Worm (Caenorhabditis elegans) whole organism, early embryonic: Measurements from ENCODE around the gene math-41.

ENCODE experiments used
- B0310.2 ChIP-seq: sonication (generic microtip); optimal IDR thresholded peaks from 2 replicates; lab custom pipeline; 2016; ENCODE audit warnings: mild to moderate bottlenecking, missing genetic modification characterization, missing compliant biosample characterization
- F13C5.2 ChIP-seq: sonication (generic microtip); optimal IDR thresholded peaks from 2 replicates; lab custom pipeline; 2017; ENCODE audit warnings: mild to moderate bottlenecking, missing genetic modification characterization, inconsistent platforms, missing compliant biosample characterization
- aly-1 ChIP-seq: sonication (generic microtip); optimal IDR thresholded peaks from 2 replicates; lab custom pipeline; 2016; ENCODE audit warnings: missing genetic modification characterization, missing compliant biosample characterization
- ama-1 ChIP-seq: fragments of 150-350 bp; optimal IDR thresholded peaks from 2 replicates; lab custom pipeline; 2014
- ceh-13 ChIP-seq: fragments of 200-800 bp; sonication (Bioruptor generic); optimal IDR thresholded peaks from 2 replicates; lab custom pipeline; 2018; ENCODE audit warnings: mild to moderate bottlenecking, missing genetic modification characterization, missing compliant biosample characterization
- ceh-36 ChIP-seq: sonication (generic microtip); optimal IDR thresholded peaks from 2 replicates; lab custom pipeline; 2016; ENCODE audit warnings: missing genetic modification characterization, inconsistent platforms, missing compliant biosample characterization
- ets-7 ChIP-seq: sonication (generic microtip); optimal IDR thresholded peaks from 2 replicates; lab custom pipeline; 2016; ENCODE audit warnings: missing genotype, missing genetic modification characterization, missing compliant biosample characterization
- flt-1 ChIP-seq: fragments of 200-800 bp; sonication (Bioruptor generic); IDR thresholded peaks from 2 replicates; pipeline ENCODE4 v1.3.6; 2022; ENCODE audit warnings: missing genetic modification characterization, missing compliant biosample characterization
- hmbx-1 ChIP-seq: sonication (generic microtip); optimal IDR thresholded peaks from 2 replicates; lab custom pipeline; 2016; ENCODE audit warnings: mild to moderate bottlenecking, missing genetic modification characterization, missing compliant biosample characterization
- hmg-4 ChIP-seq: fragments of 200-800 bp; sonication (Bioruptor generic); optimal IDR thresholded peaks from 2 replicates; lab custom pipeline; 2018; ENCODE audit warnings: mild to moderate bottlenecking, missing genetic modification characterization, missing compliant biosample characterization
- hnd-1 ChIP-seq: sonication (generic microtip); optimal IDR thresholded peaks from 2 replicates; lab custom pipeline; 2016; ENCODE audit warnings: missing genetic modification characterization, missing compliant biosample characterization
- pes-1 ChIP-seq: fragments of 200-800 bp; sonication (Bioruptor generic); IDR thresholded peaks from 2 replicates; pipeline ENCODE4 v1.3.6; 2022; ENCODE audit warnings: missing genetic modification reagents, missing genetic modification characterization, missing compliant biosample characterization
- scrt-1 ChIP-seq: fragments of 200-800 bp; sonication (Bioruptor generic); IDR thresholded peaks from 2 replicates; pipeline ENCODE4 v1.3.6; 2022; ENCODE audit warnings: missing genetic modification characterization, missing compliant biosample characterization
- sea-1 ChIP-seq: fragments of 200-800 bp; sonication (Bioruptor generic); conservative IDR thresholded peaks from 2 replicates; pipeline ENCODE4 v1.3.6; 2022; ENCODE audit warnings: missing genetic modification characterization, missing compliant biosample characterization
- tbx-11 ChIP-seq: fragments of 200-800 bp; sonication (Bioruptor generic); IDR thresholded peaks from 2 replicates; pipeline ENCODE4 v1.3.6; 2022; ENCODE audit warnings: missing genetic modification characterization, missing compliant biosample characterization
- tbx-37 ChIP-seq: fragments of 200-800 bp; sonication (Bioruptor generic); conservative IDR thresholded peaks from 2 replicates; pipeline ENCODE4 v1.3.6; 2022; ENCODE audit warnings: missing genetic modification reagents, missing genetic modification characterization, missing compliant biosample characterization
- tra-4 ChIP-seq: sonication (generic microtip); optimal IDR thresholded peaks from 2 replicates; lab custom pipeline; 2017; ENCODE audit warnings: missing genetic modification characterization, missing compliant biosample characterization

Gene math-41

ce11 chrII:1808217-1808616 lies 16.2 kb upstream of the math-41 start, which contains the start of gene C08F1.8:
C08F1.8 (minus strand) TSS chrII:1808317.
- TF ChIP-seq sea-1 (GFP tag; lab: Robert Waterston, UW), result no peak
- no peak for TF ChIP-seq F13C5.2 (tag; lab: Kevin White, UChicago)
- TF ChIP-seq B0310.2 (tag; lab: Kevin White, UChicago), result no peak
- no peak for TF ChIP-seq tbx-37 (GFP tag; lab: Robert Waterston, UW)
- TF ChIP-seq tra-4 (tag; lab: Kevin White, UChicago), result no peak
- TF ChIP-seq ceh-13 (GFP tag; lab: Kevin White, UChicago), result no peak
- no peak for TF ChIP-seq aly-1
- no peak for TF ChIP-seq ama-1 (lab: Kevin White, UChicago)
- TF ChIP-seq hmbx-1 (tag; lab: Kevin White, UChicago), result no peak
- TF ChIP-seq scrt-1, result no peak
- TF ChIP-seq hmg-4 (GFP tag; lab: Kevin White, UChicago), result no peak
- TF ChIP-seq ceh-36 (tag; lab: Kevin White, UChicago), result no peak

- TF ChIP-seq flt-1 (GFP tag; lab: Robert Waterston, UW) (no peak), tbx-11 (GFP tag; lab: Robert Waterston, UW) (no peak), sea-1 (GFP tag; lab: Robert Waterston, UW) (no peak), pes-1 (GFP tag; lab: Robert Waterston, UW) (no peak), scrt-1 (no peak), aly-1 (no peak), ceh-13 (GFP tag; lab: Kevin White, UChicago) (no peak), hnd-1 (tag; lab: Kevin White, UChicago) (no peak), hmbx-1 (tag; lab: Kevin White, UChicago) (no peak), ets-7 (tag; lab: Kevin White, UChicago) (no peak)
Observed at ce11 chrII:1816053-1816452, 8.4 kb upstream of the math-41 start.

ce11 chrII:1818300-1818699 lies 6.1 kb upstream of the math-41 start, which contains the start of gene fbxb-10:
fbxb-10 (minus strand) TSS chrII:1818400.
- TF ChIP-seq B0310.2 (tag; lab: Kevin White, UChicago), result no peak
- no peak for TF ChIP-seq tra-4 (tag; lab: Kevin White, UChicago)
- no peak for TF ChIP-seq hnd-1 (tag; lab: Kevin White, UChicago)
- TF ChIP-seq pes-1 (GFP tag; lab: Robert Waterston, UW), result no peak
- TF ChIP-seq ceh-13 (GFP tag; lab: Kevin White, UChicago), result no peak
- TF ChIP-seq aly-1, result no peak
- TF ChIP-seq ceh-36 (tag; lab: Kevin White, UChicago), result no peak
- no peak for TF ChIP-seq hmbx-1 (tag; lab: Kevin White, UChicago)
- TF ChIP-seq ets-7 (tag; lab: Kevin White, UChicago), result no peak
- TF ChIP-seq flt-1 (GFP tag; lab: Robert Waterston, UW), result no peak
- no peak for TF ChIP-seq ama-1 (lab: Kevin White, UChicago)
- no peak for TF ChIP-seq F13C5.2 (tag; lab: Kevin White, UChicago)
- no peak for TF ChIP-seq tbx-37 (GFP tag; lab: Robert Waterston, UW)
- no peak for TF ChIP-seq tbx-11 (GFP tag; lab: Robert Waterston, UW)
- no peak for TF ChIP-seq scrt-1
- no peak for TF ChIP-seq hmg-4 (GFP tag; lab: Kevin White, UChicago)
- no peak for TF ChIP-seq sea-1 (GFP tag; lab: Robert Waterston, UW)

- TF ChIP-seq flt-1 (GFP tag; lab: Robert Waterston, UW) (no peak), sea-1 (GFP tag; lab: Robert Waterston, UW) (no peak), F13C5.2 (tag; lab: Kevin White, UChicago) (no peak), ceh-36 (tag; lab: Kevin White, UChicago) (no peak), tra-4 (tag; lab: Kevin White, UChicago) (no peak), aly-1 (no peak), tbx-11 (GFP tag; lab: Robert Waterston, UW) (no peak), hmg-4 (GFP tag; lab: Kevin White, UChicago) (no peak), B0310.2 (tag; lab: Kevin White, UChicago) (no peak), tbx-37 (GFP tag; lab: Robert Waterston, UW) (no peak), ets-7 (tag; lab: Kevin White, UChicago) (no peak), scrt-1 (no peak), ceh-13 (GFP tag; lab: Kevin White, UChicago) (no peak), hmbx-1 (tag; lab: Kevin White, UChicago) (no peak), hnd-1 (tag; lab: Kevin White, UChicago) (no peak), ama-1 (lab: Kevin White, UChicago) (no peak), pes-1 (GFP tag; lab: Robert Waterston, UW) (no peak; the same call in 1 of the 2 replicates)
Observed at ce11 chrII:1819944-1820570, 4.4 kb upstream of the math-41 start, which contains the start of gene fbxc-19. fbxc-19 (plus strand) TSS chrII:1820479.

DNA sequence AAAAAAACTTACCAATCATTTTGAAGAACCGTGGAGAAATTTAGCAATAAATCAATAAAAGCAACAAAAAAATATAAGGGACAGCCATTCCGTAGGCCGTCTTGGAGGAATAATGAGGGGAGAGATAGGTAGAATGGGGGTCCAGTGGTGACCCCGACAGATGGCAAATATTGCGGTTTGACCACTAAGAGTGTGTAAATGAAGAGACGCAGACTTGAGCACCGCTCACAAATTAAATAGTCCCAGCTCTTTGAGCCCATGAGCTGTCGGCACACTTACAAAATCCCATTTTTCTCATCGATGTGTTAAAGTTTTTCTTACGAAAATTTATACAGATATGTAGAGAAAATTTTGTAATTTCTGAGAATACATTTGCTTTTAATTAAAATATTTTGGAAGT lies 3.7 kb upstream of the math-41 start, which contains the start of gene fbxa-3:
TSS of gene fbxa-3 (minus strand) at position 101 of the 400 bp plus-strand sequence.
- TF ChIP-seq hmg-4 (GFP tag; lab: Kevin White, UChicago), result no peak

ce11 chrII:1830182-1830682 lies 5.8 kb downstream of the math-41 start, which contains the start of gene math-40:
math-40 (plus strand) TSS chrII:1830632.
- no peak for TF ChIP-seq tbx-37 (GFP tag; lab: Robert Waterston, UW)
- no peak for TF ChIP-seq aly-1
- no peak for TF ChIP-seq hmbx-1 (tag; lab: Kevin White, UChicago)
- TF ChIP-seq ceh-36 (tag; lab: Kevin White, UChicago), result no peak
- no peak for TF ChIP-seq F13C5.2 (tag; lab: Kevin White, UChicago)
- TF ChIP-seq hnd-1 (tag; lab: Kevin White, UChicago), result no peak
- no peak for TF ChIP-seq flt-1 (GFP tag; lab: Robert Waterston, UW)
- no peak for TF ChIP-seq tra-4 (tag; lab: Kevin White, UChicago)
- TF ChIP-seq ets-7 (tag; lab: Kevin White, UChicago), result no peak
- TF ChIP-seq tbx-11 (GFP tag; lab: Robert Waterston, UW), result no peak
- no peak for TF ChIP-seq pes-1 (GFP tag; lab: Robert Waterston, UW)
- no peak for TF ChIP-seq B0310.2 (tag; lab: Kevin White, UChicago)
- no peak for TF ChIP-seq ceh-13 (GFP tag; lab: Kevin White, UChicago)
- no peak for TF ChIP-seq sea-1 (GFP tag; lab: Robert Waterston, UW)
- no peak for TF ChIP-seq ama-1 (lab: Kevin White, UChicago)
- TF ChIP-seq scrt-1, result no peak
- TF ChIP-seq hmg-4 (GFP tag; lab: Kevin White, UChicago), result no peak
